Worm (Caenorhabditis elegans): Measurements from ENCODE around the gene T24C4.10.

T24C4.10 gene

DNA sequence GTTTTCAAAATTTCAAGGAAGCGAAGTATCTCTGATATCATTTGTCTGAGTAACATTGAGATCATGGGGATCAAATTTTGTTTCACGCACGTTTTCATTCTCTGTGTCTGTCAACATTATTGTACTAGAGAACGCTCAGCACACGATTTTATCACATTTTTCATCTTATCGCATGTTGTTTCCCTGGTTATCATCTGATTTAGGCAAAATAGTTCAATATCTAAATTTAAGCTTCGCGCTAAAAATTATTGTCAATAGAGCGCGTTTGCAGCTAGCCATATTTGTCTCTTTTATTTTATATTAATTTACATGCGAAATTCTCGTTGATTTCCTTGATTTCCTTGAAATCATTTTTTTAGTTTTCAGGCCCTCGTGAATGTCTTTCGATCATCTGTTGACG, 45.6 kb downstream of the T24C4.10 start, which contains the start of gene K02F3.2 (continued):
- peak; percentile 36 for TF ChIP-seq sma-3 (GFP tag; optimal IDR thresholded peaks at IDR 0.05)
- TF ChIP-seq elt-3 (tag; optimal IDR thresholded peaks at IDR 0.05), result no peak
- TF ChIP-seq nhr-25 (tag; optimal IDR thresholded peaks at IDR 0.05), result peak; percentile 69

DNA sequence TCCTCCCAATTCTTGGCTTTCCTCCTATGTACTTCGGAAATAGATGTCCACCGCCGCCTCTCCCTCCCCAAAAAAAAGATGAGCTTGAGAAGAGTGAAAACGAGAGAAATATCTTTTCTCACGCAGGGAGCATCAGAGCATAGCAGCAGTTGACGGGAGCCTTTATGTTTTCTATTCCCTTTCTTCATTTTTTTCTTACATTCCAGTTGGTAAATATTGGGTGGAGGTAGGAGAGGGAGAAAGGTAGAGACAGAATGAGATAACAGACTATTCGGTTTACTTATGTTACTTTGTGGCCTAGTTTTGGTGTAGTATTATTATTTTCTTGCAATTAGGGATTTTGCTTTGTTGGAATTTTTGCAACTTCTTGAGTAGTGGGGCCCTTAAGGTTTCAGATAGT, 46.5 kb downstream of the T24C4.10 start:
- TF ChIP-seq nhr-23 (tag; optimal IDR thresholded peaks at IDR 0.05) (no peak), dmd-4 (tag; optimal IDR thresholded peaks at IDR 0.05) (no peak), unc-39 (tag; optimal IDR thresholded peaks at IDR 0.05) (no peak), mab-5 (tag; optimal IDR thresholded peaks at IDR 0.05) (no peak), lsy-2 (tag; optimal IDR thresholded peaks at IDR 0.05) (no peak), alr-1 (tag; optimal IDR thresholded peaks at IDR 0.05) (no peak), lin-13 (GFP tag; optimal IDR thresholded peaks at IDR 0.05) (no peak), nhr-11 (tag; optimal IDR thresholded peaks at IDR 0.05) (no peak), lin-11 (tag; optimal IDR thresholded peaks at IDR 0.05) (no peak), nhr-21 (tag; optimal IDR thresholded peaks at IDR 0.05) (no peak), nhr-10 (tag; optimal IDR thresholded peaks at IDR 0.05) (no peak), nhr-129 (tag; optimal IDR thresholded peaks at IDR 0.05) (peak; percentile 48), ztf-11 (tag; optimal IDR thresholded peaks at IDR 0.05) (no peak), C34F6.9 (tag; optimal IDR thresholded peaks at IDR 0.05) (peak; percentile 2), lin-39 (tag; optimal IDR thresholded peaks at IDR 0.05) (no peak), crh-2 (tag; optimal IDR thresholded peaks at IDR 0.05) (no peak), nhr-77 (tag; optimal IDR thresholded peaks at IDR 0.05) (no peak), egl-27 (tag; optimal IDR thresholded peaks at IDR 0.05) (no peak), ama-1 (optimal IDR thresholded peaks at IDR 0.05) (no peak), fos-1 (tag; optimal IDR thresholded peaks at IDR 0.05) (no peak), unc-55 (GFP tag; optimal IDR thresholded peaks at IDR 0.05) (peak; percentile 5), ZK546.5 (tag; optimal IDR thresholded peaks at IDR 0.05) (no peak), aly-2 (tag; optimal IDR thresholded peaks at IDR 0.05) (no peak), peb-1 (tag; optimal IDR thresholded peaks at IDR 0.05) (no peak), unc-62 (GFP tag; optimal IDR thresholded peaks at IDR 0.05) (no peak)

DNA sequence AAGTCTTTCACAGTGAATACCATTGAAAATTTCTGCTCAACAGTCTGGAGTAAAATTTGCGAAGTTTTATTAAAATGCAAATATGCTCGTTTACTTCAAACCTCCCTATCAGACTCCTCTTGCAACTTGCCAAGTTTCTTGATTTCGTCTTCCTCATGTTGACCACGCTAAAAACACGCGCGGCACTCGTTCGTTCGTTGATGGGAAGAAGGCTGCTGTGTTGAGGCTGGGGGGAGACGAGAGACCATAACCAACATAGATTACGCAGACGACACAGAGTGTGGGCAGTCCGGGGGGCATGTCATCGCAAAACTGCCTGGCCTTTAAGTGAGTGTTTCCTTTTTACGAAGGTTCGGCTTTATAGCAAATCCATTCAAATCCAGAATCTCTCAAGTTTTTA, 47.0 kb downstream of the T24C4.10 start:
- TF ChIP-seq ztf-11 (tag; optimal IDR thresholded peaks at IDR 0.05) (no peak), fos-1 (tag; optimal IDR thresholded peaks at IDR 0.05) (peak; percentile 68), R02D3.7 (tag; optimal IDR thresholded peaks at IDR 0.05) (no peak), nhr-129 (tag; optimal IDR thresholded peaks at IDR 0.05) (peak; percentile 51), ztf-4 (tag; optimal IDR thresholded peaks at IDR 0.05) (no peak), sem-4 (tag; optimal IDR thresholded peaks at IDR 0.05) (no peak), C34F6.9 (tag; optimal IDR thresholded peaks at IDR 0.05) (peak; percentile 19), lin-39 (tag; optimal IDR thresholded peaks at IDR 0.05) (no peak), nhr-21 (tag; optimal IDR thresholded peaks at IDR 0.05) (peak; percentile 71), skn-1 (tag; optimal IDR thresholded peaks at IDR 0.05) (no peak), sma-9 (GFP tag; optimal IDR thresholded peaks at IDR 0.05) (peak; percentile 65), sma-9 (tag; optimal IDR thresholded peaks at IDR 0.05) (no peak), lsy-2 (tag; optimal IDR thresholded peaks at IDR 0.05) (peak in 1 of 2 experiments; percentile 18), nhr-237 (tag; optimal IDR thresholded peaks at IDR 0.05) (no peak), lin-11 (tag; optimal IDR thresholded peaks at IDR 0.05) (peak; percentile 3), nhr-25 (tag; optimal IDR thresholded peaks at IDR 0.05) (peak; percentile 35), mbf-1 (tag; optimal IDR thresholded peaks at IDR 0.05) (no peak)

DNA sequence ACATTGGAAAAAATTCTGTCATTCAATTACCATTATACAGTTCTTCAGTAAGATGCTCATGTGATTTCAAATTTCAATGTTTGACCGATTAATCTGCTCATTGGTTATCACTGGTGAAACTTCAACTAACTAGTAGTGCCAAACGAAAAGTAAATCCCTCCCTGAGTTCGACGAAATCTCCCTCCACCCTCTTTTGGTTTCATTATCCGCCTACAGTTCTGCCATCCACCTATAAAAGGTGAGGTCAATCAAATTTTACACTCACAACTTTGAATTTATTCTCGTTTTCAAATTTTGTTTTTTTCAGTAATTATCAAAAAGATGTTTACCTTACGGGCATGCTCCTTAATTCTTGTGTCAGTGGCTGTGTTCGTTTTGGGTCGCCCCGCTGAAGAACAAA, 48.4 kb downstream of the T24C4.10 start, which contains the start of gene far-8:
Gene far-8, plus strand, starts transcription at position 301 of the 400 bp plus-strand sequence.
- TF ChIP-seq sem-4 (tag; optimal IDR thresholded peaks at IDR 0.05), result no peak
- no peak for TF ChIP-seq ama-1 (optimal IDR thresholded peaks at IDR 0.05)
- TF ChIP-seq ztf-1 (GFP tag; conservative IDR thresholded peaks at IDR 0.05), result no peak
- TF ChIP-seq snpc-4 (tag; optimal IDR thresholded peaks at IDR 0.05), result no peak
- TF ChIP-seq unc-62 (GFP tag; optimal IDR thresholded peaks at IDR 0.05), result no peak
- TF ChIP-seq nhr-129 (tag; optimal IDR thresholded peaks at IDR 0.05), result no peak
- TF ChIP-seq egl-27 (tag; optimal IDR thresholded peaks at IDR 0.05), result no peak
- no peak for TF ChIP-seq elt-3 (tag; optimal IDR thresholded peaks at IDR 0.05)
- TF ChIP-seq ZK546.5 (tag; optimal IDR thresholded peaks at IDR 0.05), result no peak

Measured in whole organism, L2 larva.